Worm (Caenorhabditis elegans) whole organism, early embryonic: Measurements from ENCODE around the gene nhr-27.

Experiments used
- B0310.2 ChIP-seq: sonication (generic microtip); optimal IDR thresholded peaks from 2 replicates; lab custom pipeline; 2016; ENCODE audit warnings: mild to moderate bottlenecking, missing genetic modification characterization, missing compliant biosample characterization
- aly-1 ChIP-seq: sonication (generic microtip); optimal IDR thresholded peaks from 2 replicates; lab custom pipeline; 2016; ENCODE audit warnings: missing genetic modification characterization, missing compliant biosample characterization

DNA sequence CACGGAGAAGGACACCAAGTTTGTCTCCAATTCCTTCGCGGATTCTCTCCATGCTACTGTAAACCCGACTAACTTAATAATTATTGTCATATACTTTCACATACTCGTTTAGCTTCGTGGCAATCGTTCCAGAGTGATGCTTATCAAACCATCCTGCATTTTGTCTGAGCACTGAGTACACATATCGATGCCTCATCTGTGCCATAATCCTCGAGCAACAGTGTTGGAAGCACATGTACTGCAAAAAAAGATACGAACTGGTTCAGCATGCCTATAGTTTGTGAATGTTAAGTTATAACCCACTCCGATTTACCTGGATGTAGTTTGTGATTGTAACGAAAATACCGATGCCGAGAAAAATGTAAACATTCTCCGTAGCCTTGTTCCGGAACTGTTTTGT is 53.1 kb downstream of the nhr-27 start:
- TF ChIP-seq B0310.2 (tag; lab: Kevin White, UChicago): no peak
- TF ChIP-seq aly-1 (tag; lab: Kevin White, UChicago): no peak
